Fruit fly (Drosophila melanogaster): ENCODE data around the gene klar.

- TF ChIP-seq Pif1A (GFP tag; optimal IDR thresholded peaks at IDR 0.05) (peak; percentile 25), EcR (GFP tag; optimal IDR thresholded peaks at IDR 0.05) (no peak), CG10348 (GFP tag; IDR thresholded peaks at IDR 0.05) (no peak), CG17806 (tag; optimal IDR thresholded peaks at IDR 0.05) (peak; percentile 20), fd96Ca (GFP tag; IDR thresholded peaks at IDR 0.05) (no peak), CG9948 (tag; optimal IDR thresholded peaks at IDR 0.05) (peak; percentile 7), gl (tag; optimal IDR thresholded peaks at IDR 0.05) (no peak), CG34367 (tag; optimal IDR thresholded peaks at IDR 0.05) (no peak), D1 (tag; optimal IDR thresholded peaks at IDR 0.05) (no peak), CG8301 (tag; optimal IDR thresholded peaks at IDR 0.05) (no peak), CG15710 (tag; optimal IDR thresholded peaks at IDR 0.05) (no peak), CG14655 (GFP tag; optimal IDR thresholded peaks at IDR 0.05) (no peak)
These were observed 150.2 kb downstream of the klar start for dm6 chr3L:390194-390593.

All from whole organism, pupa.